Fruit fly (Drosophila melanogaster) whole organism, embryonic: ENCODE results near the gene TfAP-2.

Experiments
- Blimp-1 ChIP-seq: fragments of 200-800 bp; sonication (Bioruptor generic); optimal IDR thresholded peaks from 3 replicates; lab custom pipeline; 2018; ENCODE audit warnings: missing biosample characterization, missing genetic modification characterization, mild to moderate bottlenecking, moderate library complexity, missing genetic modification reagents
- C15 ChIP-seq: fragments of 200-800 bp; sonication (Bioruptor generic); IDR thresholded peaks from 3 replicates; pipeline ENCODE4 v1.3.6; 2022; ENCODE audit warnings: missing biosample characterization, missing genetic modification characterization
- CG10209 ChIP-seq: fragments of 200-800 bp; sonication (Bioruptor generic); optimal IDR thresholded peaks from 3 replicates; lab custom pipeline; 2017; ENCODE audit warnings: missing biosample characterization, mild to moderate bottlenecking, missing genetic modification characterization, missing genetic modification reagents
- CG10565 ChIP-seq: fragments of 200-800 bp; sonication (Bioruptor generic); optimal IDR thresholded peaks from 3 replicates; lab custom pipeline; 2016; ENCODE audit warnings: missing biosample characterization, mild to moderate bottlenecking, missing genetic modification characterization
- CG11247 ChIP-seq: fragments of 200-800 bp; sonication (Bioruptor generic); IDR thresholded peaks from 2 replicates; pipeline ENCODE4 v1.3.6; 2022; ENCODE audit warnings: missing biosample characterization, missing genetic modification characterization
- CG11504 ChIP-seq: fragments of 200-800 bp; sonication (Bioruptor generic); optimal IDR thresholded peaks from 3 replicates; lab custom pipeline; 2019; ENCODE audit warnings: missing biosample characterization, mild to moderate bottlenecking, missing genetic modification characterization, moderate library complexity
- CG12219 ChIP-seq: fragments of 200-800 bp; sonication (Bioruptor generic); optimal IDR thresholded peaks from 3 replicates; lab custom pipeline; 2018; ENCODE audit warnings: missing biosample characterization, mild to moderate bottlenecking, missing genetic modification characterization
- CG14050 ChIP-seq: fragments of 200-800 bp; sonication (Bioruptor generic); IDR thresholded peaks from 3 replicates; pipeline ENCODE4 v1.3.6; 2022; ENCODE audit warnings: missing biosample characterization, missing genetic modification characterization
- CG14441 ChIP-seq: fragments of 200-800 bp; sonication (Bioruptor generic); IDR thresholded peaks from 2 replicates; pipeline ENCODE4 v1.3.6; 2022; ENCODE audit warnings: missing biosample characterization, missing genetic modification characterization
- CG14710 ChIP-seq: fragments of 200-800 bp; sonication (Bioruptor generic); optimal IDR thresholded peaks from 3 replicates; lab custom pipeline; 2019; ENCODE audit warnings: missing biosample characterization, mild to moderate bottlenecking, missing genetic modification characterization, moderate library complexity
- CG15073 ChIP-seq: fragments of 200-800 bp; sonication (Bioruptor generic); optimal IDR thresholded peaks from 2 replicates; lab custom pipeline; 2016; ENCODE audit warnings: missing biosample characterization, missing genetic modification characterization
- CG15479 ChIP-seq: fragments of 200-800 bp; sonication (Bioruptor generic); optimal IDR thresholded peaks from 3 replicates; lab custom pipeline; 2019; ENCODE audit warnings: missing biosample characterization, mild to moderate bottlenecking, missing genetic modification characterization, moderate library complexity
- CG15696 ChIP-seq: fragments of 200-800 bp; sonication (Bioruptor generic); optimal IDR thresholded peaks from 2 replicates; lab custom pipeline; 2019; ENCODE audit warnings: missing biosample characterization, mild to moderate bottlenecking, missing genetic modification characterization, moderate library complexity
- CG17912 ChIP-seq: fragments of 200-800 bp; sonication (Bioruptor generic); optimal IDR thresholded peaks from 2 replicates; lab custom pipeline; 2018; ENCODE audit warnings: missing biosample characterization, mild to moderate bottlenecking, missing genetic modification characterization
- CG2116 ChIP-seq: fragments of 200-800 bp; sonication (Bioruptor generic); optimal IDR thresholded peaks from 3 replicates; lab custom pipeline; 2018; ENCODE audit warnings: missing biosample characterization, mild to moderate bottlenecking, missing genetic modification characterization
- CG32767 ChIP-seq: fragments of 200-800 bp; sonication (Bioruptor generic); IDR thresholded peaks from 2 replicates; pipeline ENCODE4 v1.3.6; 2022; ENCODE audit warnings: missing biosample characterization, missing genetic modification characterization
- CG3407 ChIP-seq: fragments of 200-800 bp; sonication (Bioruptor generic); optimal IDR thresholded peaks from 2 replicates; lab custom pipeline; 2018; ENCODE audit warnings: missing biosample characterization, mild to moderate bottlenecking, missing genetic modification characterization
- CG34422 ChIP-seq: fragments of 200-800 bp; sonication (Bioruptor generic); IDR thresholded peaks from 3 replicates; pipeline ENCODE4 v1.3.6; 2022; ENCODE audit warnings: missing biosample characterization, missing genetic modification characterization
- CG8089 ChIP-seq: fragments of 200-800 bp; sonication (Bioruptor generic); optimal IDR thresholded peaks from 3 replicates; lab custom pipeline; 2016; ENCODE audit warnings: missing biosample characterization, missing genetic modification characterization
- CG9817 ChIP-seq: fragments of 200-800 bp; sonication (Bioruptor generic); optimal IDR thresholded peaks from 2 replicates; lab custom pipeline; 2018; ENCODE audit warnings: missing biosample characterization, mild to moderate bottlenecking, missing genetic modification characterization, moderate library complexity
- CG9876 ChIP-seq: fragments of 200-800 bp; sonication (Bioruptor generic); optimal IDR thresholded peaks from 2 replicates; lab custom pipeline; 2016; ENCODE audit warnings: missing biosample characterization, missing genetic modification characterization
- Camta ChIP-seq: fragments of 200-800 bp; sonication (Bioruptor generic); optimal IDR thresholded peaks from 2 replicates; lab custom pipeline; 2016; ENCODE audit warnings: missing biosample characterization, missing genetic modification characterization
- CkIIα-i1 ChIP-seq: fragments of 200-800 bp; sonication (Bioruptor generic); IDR thresholded peaks from 2 replicates; pipeline ENCODE4 v1.3.6; 2022; ENCODE audit warnings: missing biosample characterization, missing genetic modification characterization
- CoRest ChIP-seq: fragments of 200-800 bp; sonication (Bioruptor generic); optimal IDR thresholded peaks from 3 replicates; lab custom pipeline; 2018; ENCODE audit warnings: missing biosample characterization, mild to moderate bottlenecking, missing genetic modification characterization, moderate library complexity
- Dad ChIP-seq: fragments of 200-800 bp; sonication (Bioruptor generic); optimal IDR thresholded peaks from 3 replicates; lab custom pipeline; 2016; ENCODE audit warnings: missing biosample characterization, missing genetic modification characterization
- Dbx ChIP-seq: fragments of 200-800 bp; sonication (Bioruptor generic); IDR thresholded peaks from 3 replicates; pipeline ENCODE4 v1.3.6; 2022; ENCODE audit warnings: missing biosample characterization, missing genetic modification characterization
- Dip2 ChIP-seq: fragments of 200-800 bp; sonication (Bioruptor generic); IDR thresholded peaks from 2 replicates; pipeline ENCODE4 v1.3.6; 2022; ENCODE audit warnings: missing biosample characterization, missing genetic modification characterization
- Doc3 ChIP-seq: fragments of 200-800 bp; sonication (Bioruptor generic); IDR thresholded peaks from 3 replicates; pipeline ENCODE4 v1.3.6; 2022; ENCODE audit warnings: missing biosample characterization, missing genetic modification characterization; ENCODE audit not compliant: partially characterized antibody
- Drgx ChIP-seq: fragments of 200-800 bp; sonication (Bioruptor generic); IDR thresholded peaks from 2 replicates; pipeline ENCODE4 v1.3.6; 2022; ENCODE audit warnings: missing biosample characterization, missing genetic modification characterization
- Ets97D ChIP-seq: fragments of 200-800 bp; sonication (Bioruptor generic); optimal IDR thresholded peaks from 3 replicates; lab custom pipeline; 2016; ENCODE audit warnings: missing biosample characterization, missing genetic modification characterization
- Fer3 ChIP-seq: fragments of 200-800 bp; sonication (Bioruptor generic); optimal IDR thresholded peaks from 2 replicates; lab custom pipeline; 2018; ENCODE audit warnings: missing biosample characterization, mild to moderate bottlenecking, missing genetic modification characterization, moderate library complexity
- Meics ChIP-seq: fragments of 200-800 bp; sonication (Bioruptor generic); optimal IDR thresholded peaks from 2 replicates; lab custom pipeline; 2017; ENCODE audit warnings: missing biosample characterization, mild to moderate bottlenecking, missing genetic modification characterization
- Mes4 ChIP-seq: fragments of 200-800 bp; sonication (Bioruptor generic); optimal IDR thresholded peaks from 2 replicates; lab custom pipeline; 2016; ENCODE audit warnings: missing biosample characterization, missing genetic modification characterization
- Oaz ChIP-seq: fragments of 200-800 bp; sonication (Bioruptor generic); IDR thresholded peaks from 2 replicates; pipeline ENCODE4 v1.3.6; 2022; ENCODE audit warnings: missing biosample characterization, missing genetic modification characterization
- Tbp ChIP-seq: fragments of >200 bp; optimal IDR thresholded peaks from 2 replicates; lab custom pipeline; 2018; ENCODE audit warnings: missing biosample characterization, missing genetic modification characterization
- Trl ChIP-seq, 3 experiments: fragments of >200 bp in 2 of 3; fragments of 200-800 bp in 1 of 3; sonication (Bioruptor generic) in 1 of 3; optimal IDR thresholded peaks; 2 replicates in 1 of 3; 3 replicates in 2 of 3; lab custom pipeline; 2016 to 2017; ENCODE audit warnings: missing biosample characterization in 1 of 3, missing genetic modification characterization in 1 of 3
- bowl ChIP-seq: fragments of 200-800 bp; sonication (Bioruptor generic); IDR thresholded peaks from 2 replicates; pipeline ENCODE4 v1.3.6; 2022; ENCODE audit warnings: missing biosample characterization, missing genetic modification characterization
- btn ChIP-seq: fragments of 200-800 bp; sonication (Bioruptor generic); optimal IDR thresholded peaks from 2 replicates; lab custom pipeline; 2016; ENCODE audit warnings: missing biosample characterization, missing genetic modification characterization
- crc ChIP-seq: fragments of 200-800 bp; sonication (Bioruptor generic); optimal IDR thresholded peaks from 2 replicates; lab custom pipeline; 2016; ENCODE audit warnings: missing biosample characterization, missing genetic modification characterization
- fd64A ChIP-seq: fragments of 200-800 bp; sonication (Bioruptor generic); optimal IDR thresholded peaks from 3 replicates; lab custom pipeline; 2018; ENCODE audit warnings: missing biosample characterization, mild to moderate bottlenecking, missing genetic modification characterization
- fru ChIP-seq: fragments of >200 bp; optimal IDR thresholded peaks from 2 replicates; lab custom pipeline; 2017
- kay ChIP-seq: fragments of 200-800 bp; sonication (Bioruptor generic); optimal IDR thresholded peaks from 2 replicates; lab custom pipeline; 2016; ENCODE audit warnings: missing biosample characterization, missing genetic modification characterization
- klu ChIP-seq: fragments of 200-800 bp; sonication (Bioruptor generic); IDR thresholded peaks from 2 replicates; pipeline ENCODE4 v1.3.6; 2022; ENCODE audit warnings: missing biosample characterization, missing genetic modification characterization
- luna ChIP-seq: fragments of 200-800 bp; sonication (Bioruptor generic); optimal IDR thresholded peaks from 2 replicates; lab custom pipeline; 2016; ENCODE audit warnings: missing biosample characterization, missing genetic modification characterization
- pan ChIP-seq, 4 experiments: fragments of >200 bp in 3 of 4; fragments of 200-800 bp in 1 of 4; sonication (Bioruptor generic) in 1 of 4; optimal IDR thresholded peaks in 3 of 4; IDR thresholded peaks in 1 of 4; 2 replicates each; pipeline versions ENCODE4 v1.3.6 to Lab custom; 2017 to 2022; ENCODE audit warnings: missing biosample characterization in 2 of 4, missing genetic modification characterization in 2 of 4, mixed read lengths in 1 of 4
- schlank ChIP-seq: fragments of 200-800 bp; sonication (Bioruptor generic); optimal IDR thresholded peaks from 2 replicates; lab custom pipeline; 2018; ENCODE audit warnings: missing biosample characterization, mild to moderate bottlenecking, missing genetic modification characterization
- sna ChIP-seq: fragments of 200-800 bp; sonication (Bioruptor generic); IDR thresholded peaks from 2 replicates; pipeline ENCODE4 v1.3.6; 2022; ENCODE audit warnings: missing biosample characterization, missing genetic modification characterization; ENCODE audit not compliant: partially characterized antibody
- so ChIP-seq: fragments of 200-800 bp; sonication (Bioruptor generic); IDR thresholded peaks from 3 replicates; pipeline ENCODE4 v1.3.6; 2022; ENCODE audit warnings: missing biosample characterization, missing genetic modification characterization
- sqz ChIP-seq: fragments of 200-800 bp; sonication (Bioruptor generic); optimal IDR thresholded peaks from 3 replicates; lab custom pipeline; 2018; ENCODE audit warnings: missing biosample characterization, mild to moderate bottlenecking, missing genetic modification characterization
- zen ChIP-seq: fragments of 200-800 bp; sonication (Bioruptor generic); optimal IDR thresholded peaks from 3 replicates; lab custom pipeline; 2018; ENCODE audit warnings: missing biosample characterization, mild to moderate bottlenecking, missing genetic modification characterization, moderate library complexity
- zf30C ChIP-seq: fragments of 200-800 bp; sonication (Bioruptor generic); optimal IDR thresholded peaks from 3 replicates; lab custom pipeline; 2018; ENCODE audit warnings: missing biosample characterization, mild to moderate bottlenecking, missing genetic modification characterization

The TfAP-2 gene

DNA sequence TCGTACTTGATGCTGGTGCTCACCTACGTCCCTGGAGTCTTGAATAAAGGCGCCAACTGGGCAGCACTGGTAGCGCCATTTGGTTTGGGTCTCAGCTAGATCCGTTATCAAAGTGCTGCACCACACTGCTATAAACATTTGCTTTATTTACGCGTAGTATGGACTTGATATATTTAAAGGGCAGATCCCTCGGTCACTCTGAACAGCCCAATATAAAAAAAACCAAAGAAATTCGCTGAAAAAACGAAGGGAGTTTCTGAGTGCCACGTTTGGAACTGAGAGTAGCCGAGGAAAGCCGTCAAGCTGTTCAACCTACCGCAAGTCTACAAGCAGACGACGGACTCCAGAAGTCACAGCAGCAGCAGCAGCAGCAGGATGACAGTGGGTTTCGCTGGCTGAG, 54.2 kb downstream of the TfAP-2 start, which contains the start of gene Atox1 (continued):
- TF ChIP-seq schlank (tag; lab: Kevin White, UChicago), result no peak
- TF ChIP-seq Doc3 (GFP tag; lab: Robert Waterston, UW), result no peak
- peak; percentile 52 for TF ChIP-seq CoRest (tag; lab: Kevin White, UChicago)
- no peak for TF ChIP-seq kay (GFP tag; lab: Kevin White, UChicago)
- no peak for TF ChIP-seq fd64A (GFP tag; lab: Kevin White, UChicago)
- no peak for TF ChIP-seq Blimp-1 (GFP tag; lab: Kevin White, UChicago)
- TF ChIP-seq CG2116 (GFP tag; lab: Kevin White, UChicago), result peak; percentile 62
- no peak for TF ChIP-seq CG14050 (GFP tag; lab: Robert Waterston, UW)
- no peak for TF ChIP-seq CG15073 (GFP tag; lab: Kevin White, UChicago)
- no peak for TF ChIP-seq Dip2
- no peak for TF ChIP-seq CG15696
- no peak for TF ChIP-seq Trl (optimal IDR thresholded peaks at IDR 0.05; lab: Kevin White, UChicago)
- peak; percentile 32 for TF ChIP-seq Trl (GFP tag; optimal IDR thresholded peaks at IDR 0.05; lab: Kevin White, UChicago)
- TF ChIP-seq CG14710 (tag; lab: Kevin White, UChicago), result peak; percentile 65
- TF ChIP-seq CG10209 (GFP tag; lab: Kevin White, UChicago), result peak; percentile 27
- no peak for TF ChIP-seq fru (lab: Kevin White, UChicago)
- peak; percentile 62; the same call in 1 of the 3 replicates for TF ChIP-seq CG34422 (GFP tag; lab: Robert Waterston, UW)
- TF ChIP-seq CG9817 (tag; lab: Kevin White, UChicago), result peak; percentile 63
- TF ChIP-seq bowl, result no peak
- no peak for TF ChIP-seq CG15479 (GFP tag; lab: Kevin White, UChicago)
- TF ChIP-seq pan (optimal IDR thresholded peaks at IDR 0.05; lab: Kevin White, UChicago), result no peak
- TF ChIP-seq pan (GFP tag; optimal IDR thresholded peaks at IDR 0.05 in 1 of 2, IDR thresholded peaks at IDR 0.05 in 1 of 2), result no peak
- no peak for TF ChIP-seq sna (GFP tag; lab: Robert Waterston, UW)
- TF ChIP-seq CG17912 (GFP tag; lab: Kevin White, UChicago), result peak; percentile 72
- TF ChIP-seq Fer3 (tag; lab: Kevin White, UChicago), result peak; percentile 21
- TF ChIP-seq Dad (GFP tag; lab: Kevin White, UChicago), result no peak
- TF ChIP-seq CG32767 (GFP tag; lab: Robert Waterston, UW), result no peak
- TF ChIP-seq btn (GFP tag; lab: Kevin White, UChicago), result no peak
- peak; percentile 78 for TF ChIP-seq zf30C
- no peak for TF ChIP-seq Camta (GFP tag; lab: Kevin White, UChicago)
- no peak for TF ChIP-seq klu (GFP tag; lab: Robert Waterston, UW)
- no peak for TF ChIP-seq CG8089
- TF ChIP-seq CG10565 (GFP tag; lab: Kevin White, UChicago), result no peak
- TF ChIP-seq C15, result no peak
- TF ChIP-seq zen (tag; lab: Kevin White, UChicago), result peak; percentile 47
- peak; percentile 37; the same call in 1 of the 2 replicates for TF ChIP-seq CG11247 (GFP tag; lab: Robert Waterston, UW)
- peak; percentile 43 for TF ChIP-seq Meics (GFP tag; lab: Kevin White, UChicago)
- TF ChIP-seq Dbx (GFP tag; lab: Robert Waterston, UW), result peak; percentile 69; the same call in 2 of the 3 replicates
- no peak for TF ChIP-seq Oaz (GFP tag; lab: Robert Waterston, UW)
- peak; percentile 95 for TF ChIP-seq sqz (GFP tag; lab: Kevin White, UChicago)
- no peak for TF ChIP-seq CG14441 (GFP tag; lab: Robert Waterston, UW)
- peak; percentile 5 for TF ChIP-seq CG9876
- TF ChIP-seq Mes4 (GFP tag; lab: Kevin White, UChicago), result no peak
- TF ChIP-seq crc (GFP tag; lab: Kevin White, UChicago), result no peak
- TF ChIP-seq Drgx, result no peak
- TF ChIP-seq Ets97D (GFP tag; lab: Kevin White, UChicago), result peak; percentile 96
- TF ChIP-seq luna (GFP tag; lab: Kevin White, UChicago), result peak; percentile 35
- no peak for TF ChIP-seq Tbp
- no peak for TF ChIP-seq CG12219
- TF ChIP-seq so, result no peak
- no peak for TF ChIP-seq CkIIα-i1
- TF ChIP-seq CG3407, result no peak
- no peak for TF ChIP-seq CG11504 (tag; lab: Kevin White, UChicago)
